Worm (Caenorhabditis elegans) whole organism, L3 larva: ENCODE results near the gene Y39A3B.7.

ENCODE experiments used
- aly-2 ChIP-seq: fragments of 150-350 bp; optimal IDR thresholded peaks from 2 replicates; lab custom pipeline; 2014; ENCODE audit warnings: missing biosample characterization, missing genetic modification characterization
- ama-1 ChIP-seq: fragments of 150-350 bp; optimal IDR thresholded peaks from 2 replicates; lab custom pipeline; 2018
- daf-12 ChIP-seq: fragments of 150-350 bp; optimal IDR thresholded peaks from 2 replicates; lab custom pipeline; 2014; ENCODE audit warnings: missing biosample characterization, missing genetic modification reagents, missing genetic modification characterization
- lsy-12 ChIP-seq: sonication (generic microtip); optimal IDR thresholded peaks from 2 replicates; lab custom pipeline; 2016; ENCODE audit warnings: mild to moderate bottlenecking, missing genetic modification characterization, missing compliant biosample characterization
- nhr-237 ChIP-seq: fragments of 150-350 bp; optimal IDR thresholded peaks from 2 replicates; lab custom pipeline; 2014; ENCODE audit warnings: missing biosample characterization, missing genetic modification characterization
- pqm-1 ChIP-seq: fragments of 150-350 bp; optimal IDR thresholded peaks from 2 replicates; lab custom pipeline; 2017; ENCODE audit warnings: missing biosample characterization, missing genetic modification characterization, inconsistent platforms
- unc-39 ChIP-seq: sonication (generic microtip); optimal IDR thresholded peaks from 4 replicates; lab custom pipeline; 2017; ENCODE audit warnings: missing biosample characterization, missing genetic modification characterization
- unc-62 ChIP-seq: fragments of 150-350 bp; sonication (generic microtip); optimal IDR thresholded peaks from 4 replicates; lab custom pipeline; 2014; ENCODE audit warnings: missing biosample characterization, missing genetic modification reagents, missing genetic modification characterization
- zag-1 ChIP-seq: fragments of 150-350 bp; optimal IDR thresholded peaks from 2 replicates; lab custom pipeline; 2014; ENCODE audit warnings: missing biosample characterization, missing genetic modification characterization

DNA sequence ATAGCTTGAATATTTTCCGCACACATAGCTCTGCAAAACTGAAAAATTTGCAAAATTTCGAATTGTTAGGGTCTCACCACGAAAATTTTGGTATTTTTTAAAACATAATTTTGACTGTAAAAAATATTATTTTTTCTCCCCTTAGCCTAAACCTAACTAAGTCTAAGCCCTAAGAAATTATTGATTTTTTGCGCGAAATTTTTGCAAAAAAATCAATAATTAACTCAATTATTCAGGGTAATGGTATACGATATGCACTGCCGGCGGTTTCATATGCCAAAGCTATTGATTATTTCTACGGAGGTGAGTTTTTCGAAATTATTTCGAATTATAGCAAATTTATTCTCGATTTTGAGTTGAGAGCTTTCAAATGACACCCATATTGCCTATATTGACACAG, 16.4 kb upstream of the Y39A3B.7 start:
- no peak for TF ChIP-seq pqm-1 (tag; lab: Kevin White, UChicago)
- TF ChIP-seq lsy-12 (tag; lab: Kevin White, UChicago), result no peak
- no peak for TF ChIP-seq aly-2 (tag; lab: Kevin White, UChicago)
- no peak for TF ChIP-seq unc-62
- TF ChIP-seq unc-39 (tag; lab: Kevin White, UChicago), result no peak
- no peak for TF ChIP-seq ama-1
- TF ChIP-seq zag-1, result no peak
- TF ChIP-seq nhr-237 (tag; lab: Kevin White, UChicago), result no peak
- TF ChIP-seq daf-12 (tag; lab: Kevin White, UChicago), result no peak
